Worm (Caenorhabditis elegans) whole organism, L4 larva: ENCODE results near the gene T23F2.5.

ENCODE experiments used
- aly-2 ChIP-seq: sonication (generic microtip); optimal IDR thresholded peaks from 2 replicates; lab custom pipeline; 2018; ENCODE audit warnings: missing biosample characterization, missing genetic modification characterization
- dpl-1 ChIP-seq: fragments of 150-350 bp; optimal IDR thresholded peaks from 2 replicates; lab custom pipeline; 2014; ENCODE audit warnings: missing biosample characterization, missing genetic modification reagents, missing genetic modification characterization
- nhr-237 ChIP-seq: sonication (generic microtip); optimal IDR thresholded peaks from 2 replicates; lab custom pipeline; 2017; ENCODE audit warnings: missing biosample characterization, missing genetic modification characterization
- php-3 ChIP-seq: fragments of 200-800 bp; sonication (Bioruptor generic); IDR thresholded peaks from 2 replicates; pipeline ENCODE4 v1.3.6; 2022; ENCODE audit warnings: missing genetic modification reagents, missing genetic modification characterization, missing compliant biosample characterization
- snpc-4 ChIP-seq: fragments of 150-350 bp; optimal IDR thresholded peaks from 2 replicates; lab custom pipeline; 2014; ENCODE audit warnings: missing biosample characterization, missing genetic modification characterization
- unc-62 ChIP-seq, 3 experiments: fragments of 150-350 bp in 1 of 3; sonication (generic microtip); optimal IDR thresholded peaks in 2 of 3; peaks in 1 of 3; 1 replicate in 1 of 3; 2 replicates in 2 of 3; lab custom pipeline; 2014 to 2017; ENCODE audit warnings: missing biosample characterization in 3 of 3, missing genetic modification characterization in 3 of 3, missing genetic modification reagents in 3 of 3, missing genotype in 1 of 3
- zfp-2 ChIP-seq: sonication (generic microtip); optimal IDR thresholded peaks from 2 replicates; lab custom pipeline; 2016; ENCODE audit warnings: mild to moderate bottlenecking, missing genetic modification characterization, missing compliant biosample characterization
- ztf-11 ChIP-seq: fragments of 150-350 bp; optimal IDR thresholded peaks from 2 replicates; lab custom pipeline; 2014; ENCODE audit warnings: missing biosample characterization, missing genetic modification characterization

DNA sequence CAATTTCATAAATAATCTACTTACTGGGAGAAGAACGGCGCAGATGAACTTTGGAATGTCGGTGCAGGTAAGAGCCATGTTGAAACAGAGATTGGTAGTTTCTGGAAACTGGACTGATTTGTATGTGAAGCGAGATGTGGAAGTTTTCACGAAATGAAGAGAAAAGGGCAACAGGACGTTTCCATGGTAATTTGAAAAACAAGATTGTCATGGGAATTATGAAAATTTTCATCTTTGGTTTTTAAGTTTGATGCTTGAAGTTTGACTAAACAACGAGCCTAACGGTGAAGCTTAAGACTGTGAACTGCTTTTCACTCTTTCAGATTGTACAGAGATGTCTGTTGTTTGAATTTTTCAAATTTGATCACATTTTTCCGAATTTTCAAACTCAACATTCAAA is 4.7 kb downstream of the T23F2.5 start, which contains the start of gene T23F2.3:
- TF ChIP-seq unc-62 (GFP tag; optimal IDR thresholded peaks at IDR 0.05 in 1 of 2; lab: Kevin White, UChicago), result no peak
- TF ChIP-seq unc-62 (tag; optimal IDR thresholded peaks at IDR 0.05; lab: Kevin White, UChicago), result no peak
- no peak for TF ChIP-seq nhr-237
- TF ChIP-seq ztf-11, result no peak
- no peak for TF ChIP-seq zfp-2 (tag; lab: Kevin White, UChicago)
- no peak for TF ChIP-seq dpl-1
- TF ChIP-seq aly-2 (tag; lab: Kevin White, UChicago), result no peak
- no peak for TF ChIP-seq snpc-4 (tag; lab: Kevin White, UChicago)
- no peak for TF ChIP-seq php-3
